Worm (Caenorhabditis elegans) whole organism, L1 larva: Measurements from ENCODE around the gene K03H1.11.

ENCODE experiments used
- C04F5.9 ChIP-seq: sonication (generic microtip); optimal IDR thresholded peaks from 2 replicates; lab custom pipeline; 2016; ENCODE audit warnings: missing genetic modification characterization, missing compliant biosample characterization
- C16A3.4 ChIP-seq: fragments of 150-350 bp; optimal IDR thresholded peaks from 2 replicates; lab custom pipeline; 2014; ENCODE audit warnings: missing biosample characterization, missing genetic modification characterization
- C34B4.2 ChIP-seq: sonication (generic microtip); optimal IDR thresholded peaks from 2 replicates; lab custom pipeline; 2017; ENCODE audit warnings: mild to moderate bottlenecking, missing genetic modification characterization, missing compliant biosample characterization
- Y116A8C.19 ChIP-seq: sonication (generic microtip); optimal IDR thresholded peaks from 2 replicates; lab custom pipeline; 2016; ENCODE audit warnings: missing compliant biosample characterization, missing genetic modification characterization, borderline replicate concordance
- aha-1 ChIP-seq: fragments of 150-350 bp; optimal IDR thresholded peaks from 2 replicates; lab custom pipeline; 2014; ENCODE audit warnings: missing biosample characterization, missing genetic modification characterization
- blmp-1 ChIP-seq: fragments of 150-350 bp; optimal IDR thresholded peaks from 2 replicates; lab custom pipeline; 2014; ENCODE audit warnings: missing biosample characterization, missing genetic modification characterization
- ces-1 ChIP-seq: fragments of 150-350 bp; optimal IDR thresholded peaks from 2 replicates; lab custom pipeline; 2014; ENCODE audit warnings: missing biosample characterization, missing genetic modification reagents, missing genetic modification characterization
- efl-3 ChIP-seq: fragments of 200-800 bp; sonication (Bioruptor generic); optimal IDR thresholded peaks from 2 replicates; lab custom pipeline; 2018; ENCODE audit warnings: mild to moderate bottlenecking, missing genetic modification characterization, missing compliant biosample characterization
- egl-13 ChIP-seq: sonication (generic microtip); optimal IDR thresholded peaks from 2 replicates; lab custom pipeline; 2016; ENCODE audit warnings: missing genotype, missing genetic modification reagents, missing genetic modification characterization, missing compliant biosample characterization
- elt-3 ChIP-seq, 6 experiments: fragments of 150-350 bp in 1 of 6; sonication (generic microtip); optimal IDR thresholded peaks; 2 replicates each; lab custom pipeline; 2017 to 2018; ENCODE audit warnings: missing biosample characterization in 6 of 6, missing genetic modification characterization in 6 of 6, inconsistent platforms in 1 of 6
- fkh-10 ChIP-seq: sonication (generic microtip); optimal IDR thresholded peaks from 2 replicates; lab custom pipeline; 2017; ENCODE audit warnings: missing biosample characterization, missing genetic modification reagents, missing genetic modification characterization
- fos-1 ChIP-seq: fragments of 150-350 bp; optimal IDR thresholded peaks from 2 replicates; lab custom pipeline; 2014; ENCODE audit warnings: missing biosample characterization, missing genetic modification characterization
- grh-1 ChIP-seq: fragments of 200-800 bp; sonication (Bioruptor generic); IDR thresholded peaks from 2 replicates; pipeline ENCODE4 v1.3.6; 2022; ENCODE audit warnings: missing genetic modification reagents, missing genetic modification characterization, missing compliant biosample characterization
- hpl-2 ChIP-seq: fragments of 150-350 bp; optimal IDR thresholded peaks from 2 replicates; lab custom pipeline; 2014; ENCODE audit warnings: missing biosample characterization, missing genetic modification reagents, missing genetic modification characterization
- jun-1 ChIP-seq: fragments of 150-350 bp; optimal IDR thresholded peaks from 2 replicates; lab custom pipeline; 2014; ENCODE audit warnings: missing biosample characterization, missing genetic modification reagents, missing genetic modification characterization
- lin-39 ChIP-seq: fragments of 150-350 bp; optimal IDR thresholded peaks from 2 replicates; lab custom pipeline; 2014; ENCODE audit warnings: missing biosample characterization, missing genetic modification reagents, missing genetic modification characterization
- nhr-11 ChIP-seq: fragments of 150-350 bp; optimal IDR thresholded peaks from 2 replicates; lab custom pipeline; 2014; ENCODE audit warnings: missing biosample characterization, missing genetic modification characterization
- nhr-20 ChIP-seq: sonication (generic microtip); optimal IDR thresholded peaks from 2 replicates; lab custom pipeline; 2016; ENCODE audit warnings: mild to moderate bottlenecking, missing genetic modification characterization, missing compliant biosample characterization
- nhr-47 ChIP-seq: sonication (generic microtip); optimal IDR thresholded peaks from 2 replicates; lab custom pipeline; 2016; ENCODE audit warnings: mild to moderate bottlenecking, missing genetic modification characterization, moderate library complexity, missing compliant biosample characterization
- nhr-71 ChIP-seq: sonication (generic microtip); optimal IDR thresholded peaks from 2 replicates; lab custom pipeline; 2016; ENCODE audit warnings: mild to moderate bottlenecking, missing genetic modification characterization, moderate library complexity, missing compliant biosample characterization
- nhr-76 ChIP-seq: sonication (generic microtip); optimal IDR thresholded peaks from 2 replicates; lab custom pipeline; 2017; ENCODE audit warnings: missing biosample characterization, missing genetic modification characterization
- nhr-90 ChIP-seq: sonication (generic microtip); optimal IDR thresholded peaks from 2 replicates; lab custom pipeline; 2016; ENCODE audit warnings: mild to moderate bottlenecking, missing genetic modification characterization, missing compliant biosample characterization; ENCODE audit not compliant: poor library complexity
- pax-3 ChIP-seq: fragments of 200-800 bp; sonication (Bioruptor generic); optimal IDR thresholded peaks from 2 replicates; lab custom pipeline; 2018; ENCODE audit warnings: mild to moderate bottlenecking, missing genetic modification characterization, moderate library complexity, missing compliant biosample characterization
- pqm-1 ChIP-seq: sonication (generic microtip); optimal IDR thresholded peaks from 3 replicates; lab custom pipeline; 2017; ENCODE audit warnings: missing biosample characterization, missing genetic modification characterization
- skn-1 ChIP-seq: fragments of 150-350 bp; optimal IDR thresholded peaks from 2 replicates; lab custom pipeline; 2014; ENCODE audit warnings: missing biosample characterization, missing genetic modification characterization
- snu-23 ChIP-seq: sonication (generic microtip); optimal IDR thresholded peaks from 2 replicates; lab custom pipeline; 2016; ENCODE audit warnings: missing genetic modification characterization, missing compliant biosample characterization
- sox-4 ChIP-seq: sonication (generic microtip); optimal IDR thresholded peaks from 2 replicates; lab custom pipeline; 2016; ENCODE audit warnings: missing genetic modification characterization, missing compliant biosample characterization
- sptf-1 ChIP-seq: fragments of 150-350 bp; optimal IDR thresholded peaks from 2 replicates; lab custom pipeline; 2014; ENCODE audit warnings: missing biosample characterization, missing genetic modification characterization
- sup-37 ChIP-seq: fragments of 200-800 bp; sonication (Bioruptor generic); optimal IDR thresholded peaks from 2 replicates; lab custom pipeline; 2018; ENCODE audit warnings: mild to moderate bottlenecking, missing genetic modification characterization, missing compliant biosample characterization
- unc-130 ChIP-seq: fragments of 150-350 bp; optimal IDR thresholded peaks from 2 replicates; lab custom pipeline; 2017; ENCODE audit warnings: missing biosample characterization, missing genetic modification characterization, inconsistent platforms
- unc-30 ChIP-seq: sonication (generic microtip); optimal IDR thresholded peaks from 2 replicates; lab custom pipeline; 2017; ENCODE audit warnings: missing biosample characterization, missing genetic modification characterization
- unc-86 ChIP-seq: sonication (generic microtip); optimal IDR thresholded peaks from 2 replicates; lab custom pipeline; 2016; ENCODE audit warnings: missing genetic modification characterization, missing compliant biosample characterization
- unc-98 ChIP-seq: fragments of 200-800 bp; sonication (Bioruptor generic); IDR thresholded peaks from 2 replicates; pipeline ENCODE4 v1.3.6; 2022; ENCODE audit warnings: missing genetic modification characterization, missing compliant biosample characterization
- vab-15 ChIP-seq: sonication (generic microtip); optimal IDR thresholded peaks from 2 replicates; lab custom pipeline; 2017; ENCODE audit warnings: missing genotype, mild to moderate bottlenecking, missing genetic modification characterization, missing compliant biosample characterization
- zag-1 ChIP-seq: fragments of 150-350 bp; optimal IDR thresholded peaks from 2 replicates; lab custom pipeline; 2014; ENCODE audit warnings: missing biosample characterization, missing genetic modification characterization
- ztf-11 ChIP-seq, 2 experiments: sonication (generic microtip); optimal IDR thresholded peaks; 2 replicates each; lab custom pipeline; 2016 to 2017; ENCODE audit warnings: missing genetic modification characterization in 2 of 2, missing biosample characterization in 1 of 2, missing compliant biosample characterization in 1 of 2

K03H1.11 gene

ce11 chrIII:9951864-9952263 is at the start of gene K03H1.11:
TSS of gene K03H1.11 (minus strand) at chrIII:9951964.
- TF ChIP-seq ztf-11 (tag; optimal IDR thresholded peaks at IDR 0.05; lab: Kevin White, UChicago) (no peak), C16A3.4 (no peak), blmp-1 (tag; lab: Kevin White, UChicago) (no peak), nhr-90 (tag; lab: Kevin White, UChicago) (no peak), zag-1 (no peak), vab-15 (no peak), sptf-1 (tag; lab: Kevin White, UChicago) (no peak)
- TF ChIP-seq, all 84 proteins: peak for 0

- TF ChIP-seq nhr-47 (tag; lab: Kevin White, UChicago) (no peak), jun-1 (no peak), C04F5.9 (tag; lab: Kevin White, UChicago) (no peak), nhr-71 (tag; lab: Kevin White, UChicago) (no peak), fos-1 (tag; lab: Kevin White, UChicago) (no peak), pqm-1 (tag; lab: Kevin White, UChicago) (no peak), ces-1 (GFP tag; lab: Kevin White, UChicago) (no peak), fkh-10 (GFP tag; lab: Kevin White, UChicago) (no peak), unc-86 (tag; lab: Kevin White, UChicago) (no peak), aha-1 (tag; lab: Kevin White, UChicago) (no peak)
These were observed 49.3 kb upstream of the K03H1.11 start, which contains the start of gene C05B5.5 for ce11 chrIII:10001060-10001459. TSS of gene C05B5.5 (plus strand) at chrIII:10001360.

ce11 chrIII:10000428-10000827 is 48.7 kb upstream of the K03H1.11 start, which contains the start of gene C05B5.2:
TSS of gene C05B5.2 (minus strand) at chrIII:10000528.
- TF ChIP-seq nhr-71 (tag; lab: Kevin White, UChicago) (no peak), ces-1 (GFP tag; lab: Kevin White, UChicago) (no peak), elt-3 (tag; optimal IDR thresholded peaks at IDR 0.05; lab: Kevin White, UChicago) (no peak)

- TF ChIP-seq nhr-90 (tag; lab: Kevin White, UChicago) (no peak), unc-30 (tag; lab: Kevin White, UChicago) (no peak), nhr-20 (tag; lab: Kevin White, UChicago) (no peak), nhr-11 (tag; lab: Kevin White, UChicago) (no peak), sox-4 (tag; lab: Kevin White, UChicago) (no peak), egl-13 (no peak), C34B4.2 (tag; lab: Kevin White, UChicago) (no peak), skn-1 (tag; lab: Kevin White, UChicago) (no peak), nhr-76 (tag; lab: Kevin White, UChicago) (no peak), aha-1 (tag; lab: Kevin White, UChicago) (no peak), unc-98 (GFP tag; lab: Robert Waterston, UW) (no peak), snu-23 (GFP tag; lab: Kevin White, UChicago) (no peak), pax-3 (tag; lab: Kevin White, UChicago) (no peak), efl-3 (GFP tag; lab: Kevin White, UChicago) (no peak), lin-39 (no peak), hpl-2 (GFP tag; lab: Kevin White, UChicago) (no peak), sup-37 (GFP tag; lab: Kevin White, UChicago) (no peak)
- TF ChIP-seq, all 84 proteins: peak for 0
These were observed 47.5 kb upstream of the K03H1.11 start, which contains the start of gene C05B5.17 for ce11 chrIII:9999235-9999634. TSS of gene C05B5.17 (minus strand) at chrIII:9999335.

- TF ChIP-seq pqm-1 (tag; lab: Kevin White, UChicago) = no peak
- TF ChIP-seq unc-130 (tag; lab: Kevin White, UChicago) = no peak
- TF ChIP-seq Y116A8C.19 (tag; lab: Kevin White, UChicago) = no peak
- TF ChIP-seq egl-13 = no peak
- no peak for TF ChIP-seq aha-1 (tag; lab: Kevin White, UChicago)
- no peak for TF ChIP-seq sox-4 (tag; lab: Kevin White, UChicago)
- no peak for TF ChIP-seq ces-1 (GFP tag; lab: Kevin White, UChicago)
- TF ChIP-seq grh-1 (GFP tag; lab: Robert Waterston, UW) = no peak
These were observed 46.1 kb upstream of the K03H1.11 start, which contains the start of gene pqn-8 for ce11 chrIII:9997890-9998289. TSS of gene pqn-8 (minus strand) at chrIII:9997990.
